Worm (Caenorhabditis elegans): ENCODE measurements around the gene dyrb-1.
A peak's percentile ranks its signal among the peaks of the same experiment; 100 is the strongest.

DNA sequence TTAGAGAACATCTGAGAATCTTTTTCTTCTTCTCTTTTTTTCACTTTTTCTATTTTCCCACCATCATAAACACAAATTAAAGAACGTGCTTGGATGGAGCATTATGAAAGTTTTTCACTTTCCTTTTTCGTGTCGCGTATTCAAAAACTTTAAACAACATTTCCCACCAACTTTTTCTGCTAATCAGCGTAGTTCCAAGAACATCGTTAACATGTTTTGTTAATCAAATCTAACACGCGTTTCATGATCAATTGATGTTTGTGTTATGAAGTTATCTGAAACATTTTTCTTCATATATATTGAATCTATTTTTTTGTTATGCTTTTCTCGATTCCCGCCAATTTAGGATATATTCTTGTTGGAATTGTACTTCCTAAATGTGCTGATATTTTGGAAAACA is 8.7 kb upstream of the dyrb-1 start:
- no peak for TF ChIP-seq skn-1 (tag; optimal IDR thresholded peaks at IDR 0.05)
- TF ChIP-seq nhr-237 (tag; optimal IDR thresholded peaks at IDR 0.05), result no peak
- no peak for TF ChIP-seq nhr-102 (tag; optimal IDR thresholded peaks at IDR 0.05)
- TF ChIP-seq lin-13 (GFP tag; optimal IDR thresholded peaks at IDR 0.05), result no peak
- no peak for TF ChIP-seq ZK546.5 (tag; optimal IDR thresholded peaks at IDR 0.05)
- TF ChIP-seq lsy-2 (tag; optimal IDR thresholded peaks at IDR 0.05), result peak in 1 of 2 experiments; percentile 46
- no peak for TF ChIP-seq ztf-11 (tag; optimal IDR thresholded peaks at IDR 0.05)
- no peak for TF ChIP-seq snpc-4 (tag; optimal IDR thresholded peaks at IDR 0.05)
- no peak for TF ChIP-seq ceh-82 (tag; optimal IDR thresholded peaks at IDR 0.05)
- no peak for TF ChIP-seq nhr-48 (tag; optimal IDR thresholded peaks at IDR 0.05)
- TF ChIP-seq sdz-12 (GFP tag; optimal IDR thresholded peaks at IDR 0.05), result no peak
- no peak for TF ChIP-seq spr-1 (tag; optimal IDR thresholded peaks at IDR 0.05)
